Fruit fly (Drosophila melanogaster): ENCODE results near the gene Archease.
A peak's percentile ranks its signal among the peaks of the same experiment; 100 is the strongest.

Gene Archease

dm6 chr3R:21698895-21699300 is 36.1 kb upstream of the Archease start (continued):
- TF ChIP-seq CG16779 (GFP tag; IDR thresholded peaks at IDR 0.05) (no peak), lbe (GFP tag; optimal IDR thresholded peaks at IDR 0.05) (no peak), pb (GFP tag; optimal IDR thresholded peaks at IDR 0.05) (no peak), inv (GFP tag; IDR thresholded peaks at IDR 0.05; ENCODE audit: partially characterized antibody) (no peak), CG9727 (GFP tag; optimal IDR thresholded peaks at IDR 0.05) (no peak), CG1529 (GFP tag; optimal IDR thresholded peaks at IDR 0.05) (no peak), CG17802 (tag; optimal IDR thresholded peaks at IDR 0.05) (no peak), Jarid2 (GFP tag; optimal IDR thresholded peaks at IDR 0.05) (no peak), gsb-n (tag; optimal IDR thresholded peaks at IDR 0.05) (no peak), CG7963 (GFP tag; IDR thresholded peaks at IDR 0.05; ENCODE audit: partially characterized antibody) (no peak), Tbp (GFP tag; optimal IDR thresholded peaks at IDR 0.05) (no peak), CG13775 (GFP tag; optimal IDR thresholded peaks at IDR 0.05) (no peak), ci (GFP tag; IDR thresholded peaks at IDR 0.05) (no peak), usp (GFP tag; optimal IDR thresholded peaks at IDR 0.05) (no peak), bbx (GFP tag; IDR thresholded peaks at IDR 0.05; ENCODE audit: partially characterized antibody) (no peak), dm (GFP tag; optimal IDR thresholded peaks at IDR 0.05) (no peak), Bgb (GFP tag; IDR thresholded peaks at IDR 0.05; ENCODE audit: partially characterized antibody) (no peak), aop (GFP tag; IDR thresholded peaks at IDR 0.05) (no peak), maf-S (GFP tag; optimal IDR thresholded peaks at IDR 0.05) (no peak), fd3F (GFP tag; optimal IDR thresholded peaks at IDR 0.05) (no peak), Sry-β (GFP tag; optimal IDR thresholded peaks at IDR 0.05) (no peak), Dbx (GFP tag; IDR thresholded peaks at IDR 0.05) (no peak), CG6254 (GFP tag; optimal IDR thresholded peaks at IDR 0.05) (no peak), D (optimal IDR thresholded peaks at IDR 0.05) (no peak), D (GFP tag; optimal IDR thresholded peaks at IDR 0.05) (peak; percentile 18), Gug (GFP tag; IDR thresholded peaks at IDR 0.05) (no peak), CG8765 (GFP tag; IDR thresholded peaks at IDR 0.05) (no peak), CG3847 (GFP tag; IDR thresholded peaks at IDR 0.05) (no peak), CG3995 (GFP tag; optimal IDR thresholded peaks at IDR 0.05) (no peak), E2f2 (GFP tag; IDR thresholded peaks at IDR 0.05) (no peak), dmrt11E (tag; optimal IDR thresholded peaks at IDR 0.05) (no peak), Eip74EF (GFP tag; optimal IDR thresholded peaks at IDR 0.05) (peak in 1 of 2 experiments; percentile 39), ttk (GFP tag; IDR thresholded peaks at IDR 0.05) (no peak), kay (GFP tag; optimal IDR thresholded peaks at IDR 0.05) (no peak), CG9817 (tag; optimal IDR thresholded peaks at IDR 0.05) (no peak), CG12299 (tag; optimal IDR thresholded peaks at IDR 0.05) (no peak), HmgZ (tag; optimal IDR thresholded peaks at IDR 0.05) (no peak), CG33557 (GFP tag; optimal IDR thresholded peaks at IDR 0.05) (no peak), CG8089 (GFP tag; optimal IDR thresholded peaks at IDR 0.05) (no peak), ATbp (GFP tag; optimal IDR thresholded peaks at IDR 0.05) (peak; percentile 28), CG15601 (tag; optimal IDR thresholded peaks at IDR 0.05) (no peak), eyg (GFP tag; optimal IDR thresholded peaks at IDR 0.05) (no peak), CG1024 (GFP tag; IDR thresholded peaks at IDR 0.05) (no peak), CoRest (tag; optimal IDR thresholded peaks at IDR 0.05) (peak; percentile 59), ranshi (GFP tag; IDR thresholded peaks at IDR 0.05) (no peak), CG13296 (GFP tag; optimal IDR thresholded peaks at IDR 0.05) (peak; percentile 24), PHDP (tag; optimal IDR thresholded peaks at IDR 0.05) (peak; percentile 37), Six4 (GFP tag; optimal IDR thresholded peaks at IDR 0.05) (no peak), HLH54F (GFP tag; optimal IDR thresholded peaks at IDR 0.05) (no peak), CG30431 (GFP tag; optimal IDR thresholded peaks at IDR 0.05) (no peak), Dip2 (GFP tag; IDR thresholded peaks at IDR 0.05) (no peak), gcm (GFP tag; optimal IDR thresholded peaks at IDR 0.05) (no peak)
